Worm (Caenorhabditis elegans) whole organism, L1 larva: ENCODE measurements around the gene sre-53.
"Not testable (repeated sequence)": the region's sequence is repeated elsewhere in the genome, so short reads cannot be mapped to it uniquely, and the experiment has no call there.

ENCODE experiments used
- C04F5.9 ChIP-seq: sonication (generic microtip); optimal IDR thresholded peaks from 2 replicates; lab custom pipeline; 2016; ENCODE audit warnings: missing genetic modification characterization, missing compliant biosample characterization
- C34B4.2 ChIP-seq: sonication (generic microtip); optimal IDR thresholded peaks from 2 replicates; lab custom pipeline; 2017; ENCODE audit warnings: mild to moderate bottlenecking, missing genetic modification characterization, missing compliant biosample characterization
- Y116A8C.19 ChIP-seq: sonication (generic microtip); optimal IDR thresholded peaks from 2 replicates; lab custom pipeline; 2016; ENCODE audit warnings: missing compliant biosample characterization, missing genetic modification characterization, borderline replicate concordance
- aha-1 ChIP-seq: fragments of 150-350 bp; optimal IDR thresholded peaks from 2 replicates; lab custom pipeline; 2014; ENCODE audit warnings: missing biosample characterization, missing genetic modification characterization
- blmp-1 ChIP-seq: fragments of 150-350 bp; optimal IDR thresholded peaks from 2 replicates; lab custom pipeline; 2014; ENCODE audit warnings: missing biosample characterization, missing genetic modification characterization
- ceh-8 ChIP-seq: fragments of 200-800 bp; sonication (Bioruptor generic); optimal IDR thresholded peaks from 2 replicates; lab custom pipeline; 2018; ENCODE audit warnings: mild to moderate bottlenecking, missing genetic modification characterization, moderate library complexity, missing compliant biosample characterization
- ceh-82 ChIP-seq, 3 experiments: fragments of 150-350 bp in 1 of 3; sonication (generic microtip) in 2 of 3; optimal IDR thresholded peaks; 2 replicates each; lab custom pipeline; 2014 to 2017; ENCODE audit warnings: missing biosample characterization in 3 of 3, missing genetic modification characterization in 3 of 3
- egl-13 ChIP-seq: sonication (generic microtip); optimal IDR thresholded peaks from 2 replicates; lab custom pipeline; 2016; ENCODE audit warnings: missing genotype, missing genetic modification reagents, missing genetic modification characterization, missing compliant biosample characterization
- elt-3 ChIP-seq, 6 experiments: fragments of 150-350 bp in 1 of 6; sonication (generic microtip); optimal IDR thresholded peaks; 2 replicates each; lab custom pipeline; 2017 to 2018; ENCODE audit warnings: missing biosample characterization in 6 of 6, missing genetic modification characterization in 6 of 6, inconsistent platforms in 1 of 6
- ets-5 ChIP-seq: fragments of 200-800 bp; sonication (Bioruptor generic); IDR thresholded peaks from 2 replicates; pipeline ENCODE4 v1.3.6; 2022; ENCODE audit warnings: missing genetic modification characterization, missing compliant biosample characterization
- fkh-8 ChIP-seq: sonication (generic microtip); optimal IDR thresholded peaks from 2 replicates; lab custom pipeline; 2016; ENCODE audit warnings: mild to moderate bottlenecking, missing genetic modification characterization, missing compliant biosample characterization
- grh-1 ChIP-seq: fragments of 200-800 bp; sonication (Bioruptor generic); IDR thresholded peaks from 2 replicates; pipeline ENCODE4 v1.3.6; 2022; ENCODE audit warnings: missing genetic modification reagents, missing genetic modification characterization, missing compliant biosample characterization
- hlh-4 ChIP-seq: sonication (generic microtip); optimal IDR thresholded peaks from 2 replicates; lab custom pipeline; 2016; ENCODE audit warnings: mild to moderate bottlenecking, missing genetic modification characterization, missing compliant biosample characterization
- hpl-2 ChIP-seq: fragments of 150-350 bp; optimal IDR thresholded peaks from 2 replicates; lab custom pipeline; 2014; ENCODE audit warnings: missing biosample characterization, missing genetic modification reagents, missing genetic modification characterization
- isw-1 ChIP-seq: fragments of 200-800 bp; sonication (Bioruptor generic); IDR thresholded peaks from 2 replicates; pipeline ENCODE4 v1.3.6; 2022; ENCODE audit warnings: missing genetic modification characterization, missing compliant biosample characterization
- lin-13 ChIP-seq: fragments of 150-350 bp; optimal IDR thresholded peaks from 2 replicates; lab custom pipeline; 2014; ENCODE audit warnings: missing biosample characterization, missing genetic modification reagents, missing genetic modification characterization
- lin-35 ChIP-seq, 2 experiments: fragments of 150-350 bp; optimal IDR thresholded peaks; 2 replicates each; lab custom pipeline; 2014; ENCODE audit warnings: missing biosample characterization in 2 of 2, missing genetic modification characterization in 2 of 2, missing genetic modification reagents in 2 of 2
- lir-3 ChIP-seq: sonication (generic microtip); optimal IDR thresholded peaks from 2 replicates; lab custom pipeline; 2016; ENCODE audit warnings: mild to moderate bottlenecking, missing genetic modification characterization, moderate library complexity, missing compliant biosample characterization; ENCODE audit not compliant: poor library complexity
- lsy-2 ChIP-seq, 2 experiments: fragments of 150-350 bp; optimal IDR thresholded peaks; 2 replicates each; lab custom pipeline; 2014; ENCODE audit warnings: missing biosample characterization in 2 of 2, missing genetic modification characterization in 2 of 2
- mab-9 ChIP-seq: fragments of 200-800 bp; sonication (Bioruptor generic); IDR thresholded peaks from 2 replicates; pipeline ENCODE4 v1.3.6; 2022; ENCODE audit warnings: missing genetic modification reagents, missing genetic modification characterization, missing compliant biosample characterization
- mdl-1 ChIP-seq, 2 experiments: fragments of 150-350 bp; optimal IDR thresholded peaks; 2 replicates each; lab custom pipeline; 2014 to 2017; ENCODE audit warnings: missing biosample characterization in 2 of 2, missing genetic modification characterization in 2 of 2, inconsistent platforms in 1 of 2
- mef-2 ChIP-seq: fragments of 150-350 bp; optimal IDR thresholded peaks from 2 replicates; lab custom pipeline; 2014; ENCODE audit warnings: missing biosample characterization, missing genetic modification characterization
- mep-1 ChIP-seq: fragments of 150-350 bp; optimal IDR thresholded peaks from 2 replicates; lab custom pipeline; 2014; ENCODE audit warnings: missing biosample characterization, missing genetic modification characterization
- nhr-12 ChIP-seq: sonication (generic microtip); optimal IDR thresholded peaks from 2 replicates; lab custom pipeline; 2017; ENCODE audit warnings: missing biosample characterization, missing genetic modification characterization
- nhr-71 ChIP-seq: sonication (generic microtip); optimal IDR thresholded peaks from 2 replicates; lab custom pipeline; 2016; ENCODE audit warnings: mild to moderate bottlenecking, missing genetic modification characterization, moderate library complexity, missing compliant biosample characterization
- nhr-77 ChIP-seq: fragments of 150-350 bp; optimal IDR thresholded peaks from 2 replicates; lab custom pipeline; 2014; ENCODE audit warnings: missing biosample characterization, missing genetic modification characterization
- pax-3 ChIP-seq: fragments of 200-800 bp; sonication (Bioruptor generic); optimal IDR thresholded peaks from 2 replicates; lab custom pipeline; 2018; ENCODE audit warnings: mild to moderate bottlenecking, missing genetic modification characterization, moderate library complexity, missing compliant biosample characterization
- pqm-1 ChIP-seq: sonication (generic microtip); optimal IDR thresholded peaks from 3 replicates; lab custom pipeline; 2017; ENCODE audit warnings: missing biosample characterization, missing genetic modification characterization
- skn-1 ChIP-seq: fragments of 150-350 bp; optimal IDR thresholded peaks from 2 replicates; lab custom pipeline; 2014; ENCODE audit warnings: missing biosample characterization, missing genetic modification characterization
- snu-23 ChIP-seq: sonication (generic microtip); optimal IDR thresholded peaks from 2 replicates; lab custom pipeline; 2016; ENCODE audit warnings: missing genetic modification characterization, missing compliant biosample characterization
- sox-4 ChIP-seq: sonication (generic microtip); optimal IDR thresholded peaks from 2 replicates; lab custom pipeline; 2016; ENCODE audit warnings: missing genetic modification characterization, missing compliant biosample characterization
- sptf-1 ChIP-seq: fragments of 150-350 bp; optimal IDR thresholded peaks from 2 replicates; lab custom pipeline; 2014; ENCODE audit warnings: missing biosample characterization, missing genetic modification characterization
- sup-37 ChIP-seq: fragments of 200-800 bp; sonication (Bioruptor generic); optimal IDR thresholded peaks from 2 replicates; lab custom pipeline; 2018; ENCODE audit warnings: mild to moderate bottlenecking, missing genetic modification characterization, missing compliant biosample characterization
- tlp-1 ChIP-seq: fragments of 150-350 bp; optimal IDR thresholded peaks from 2 replicates; lab custom pipeline; 2014; ENCODE audit warnings: missing biosample characterization, missing genetic modification characterization
- unc-62 ChIP-seq: fragments of 150-350 bp; optimal IDR thresholded peaks from 2 replicates; lab custom pipeline; 2014; ENCODE audit warnings: missing biosample characterization, missing genetic modification reagents, missing genetic modification characterization
- unc-86 ChIP-seq: sonication (generic microtip); optimal IDR thresholded peaks from 2 replicates; lab custom pipeline; 2016; ENCODE audit warnings: missing genetic modification characterization, missing compliant biosample characterization
- unc-98 ChIP-seq: fragments of 200-800 bp; sonication (Bioruptor generic); IDR thresholded peaks from 2 replicates; pipeline ENCODE4 v1.3.6; 2022; ENCODE audit warnings: missing genetic modification characterization, missing compliant biosample characterization
- xbp-1 ChIP-seq: sonication (generic microtip); optimal IDR thresholded peaks from 2 replicates; lab custom pipeline; 2016; ENCODE audit warnings: missing genetic modification characterization, missing compliant biosample characterization
- zag-1 ChIP-seq: fragments of 150-350 bp; optimal IDR thresholded peaks from 2 replicates; lab custom pipeline; 2014; ENCODE audit warnings: missing biosample characterization, missing genetic modification characterization
- ztf-11 ChIP-seq, 2 experiments: sonication (generic microtip); optimal IDR thresholded peaks; 2 replicates each; lab custom pipeline; 2016 to 2017; ENCODE audit warnings: missing genetic modification characterization in 2 of 2, missing biosample characterization in 1 of 2, missing compliant biosample characterization in 1 of 2

The sre-53 gene

ce11 chrII:12332624-12333023 lies 9.4 kb upstream of the sre-53 start, which contains the start of gene sre-54 (continued):
- TF ChIP-seq C04F5.9 = no peak

ce11 chrII:12328994-12329393 lies 5.8 kb upstream of the sre-53 start, which contains the start of gene sre-55:
Gene sre-55, plus strand, starts transcription at chrII:12329294.
- TF ChIP-seq isw-1 (no peak), fkh-8 (no peak), pax-3 (tag; lab: Kevin White, UChicago) (no peak), hpl-2 (no peak), ceh-82 (tag; optimal IDR thresholded peaks at IDR 0.05; lab: Kevin White, UChicago) (no peak), nhr-12 (tag; lab: Kevin White, UChicago) (no peak), nhr-77 (tag; lab: Kevin White, UChicago) (no peak), C34B4.2 (no peak), egl-13 (no peak), hlh-4 (tag; lab: Kevin White, UChicago) (no peak), nhr-71 (tag; lab: Kevin White, UChicago) (no peak), elt-3 (tag; optimal IDR thresholded peaks at IDR 0.05; lab: Kevin White, UChicago) (no peak)

ce11 chrII:12324159-12324558 lies 954 bp upstream of the sre-53 start, which contains the start of gene sre-56:
Gene sre-56, plus strand, starts transcription at chrII:12324459.
- TF ChIP-seq mef-2 (no peak), isw-1 (no peak), lir-3 (tag; lab: Kevin White, UChicago) (no peak), mdl-1 (tag; optimal IDR thresholded peaks at IDR 0.05; lab: Kevin White, UChicago) (no peak), lin-13 (GFP tag; lab: Kevin White, UChicago) (no peak), aha-1 (no peak)

- not testable (repeated sequence) for TF ChIP-seq ztf-11 (tag; optimal IDR thresholded peaks at IDR 0.05; lab: Kevin White, UChicago); hpl-2; sup-37
Observed at ce11 chrII:12318541-12318940, 4.7 kb downstream of the sre-53 start, which contains the start of gene sre-49. Gene sre-49, plus strand, starts transcription at chrII:12318841.

- TF ChIP-seq mdl-1 (tag; optimal IDR thresholded peaks at IDR 0.05; lab: Kevin White, UChicago) (no peak), unc-86 (tag; lab: Kevin White, UChicago) (no peak), blmp-1 (no peak), ceh-8 (GFP tag; lab: Kevin White, UChicago) (no peak), C34B4.2 (no peak), mep-1 (no peak), sox-4 (tag; lab: Kevin White, UChicago) (no peak), zag-1 (tag; lab: Kevin White, UChicago) (no peak), lin-35 (GFP tag; optimal IDR thresholded peaks at IDR 0.05; lab: Kevin White, UChicago) (no peak), sptf-1 (no peak)
Observed at ce11 chrII:12311560-12311959, 11.6 kb downstream of the sre-53 start, which contains the start of gene sre-51. Gene sre-51, plus strand, starts transcription at chrII:12311860.

ce11 chrII:12309614-12310013 lies 13.6 kb downstream of the sre-53 start, which contains the start of gene C50E10.2:
Gene C50E10.2, minus strand, starts transcription at chrII:12309714.
- TF ChIP-seq tlp-1 (no peak), snu-23 (no peak), xbp-1 (tag; lab: Kevin White, UChicago) (no peak), fkh-8 (no peak), ets-5 (GFP tag; lab: Robert Waterston, UW) (no peak), unc-62 (GFP tag; lab: Kevin White, UChicago) (no peak), lsy-2 (tag; optimal IDR thresholded peaks at IDR 0.05; lab: Kevin White, UChicago) (no peak), isw-1 (no peak), mab-9 (GFP tag; lab: Robert Waterston, UW) (no peak), hlh-4 (tag; lab: Kevin White, UChicago) (no peak), unc-98 (GFP tag; lab: Robert Waterston, UW) (no peak), grh-1 (GFP tag; lab: Robert Waterston, UW) (no peak), pqm-1 (tag; lab: Kevin White, UChicago) (no peak), Y116A8C.19 (no peak), skn-1 (tag; lab: Kevin White, UChicago) (no peak), blmp-1 (no peak)
